Worm (Caenorhabditis elegans) whole organism, L4/young adult: ENCODE data around the gene F19F10.3.

Experiments used
- W03F9.2 ChIP-seq: fragments of 150-350 bp; optimal IDR thresholded peaks from 2 replicates; lab custom pipeline; 2014; ENCODE audit warnings: missing biosample characterization, missing genetic modification characterization
- dao-5 ChIP-seq: sonication (generic microtip); optimal IDR thresholded peaks from 2 replicates; lab custom pipeline; 2016; ENCODE audit warnings: missing genotype, missing genetic modification characterization, moderate library complexity, missing compliant biosample characterization
- him-1 ChIP-seq: sonication (generic microtip); optimal IDR thresholded peaks from 2 replicates; lab custom pipeline; 2016; ENCODE audit warnings: missing genotype, missing genetic modification reagents, missing genetic modification characterization, missing compliant biosample characterization

- no peak for TF ChIP-seq dao-5
- TF ChIP-seq W03F9.2, result no peak
- no peak for TF ChIP-seq him-1 (tag; lab: Kevin White, UChicago)
These were observed 24.8 kb upstream of the F19F10.3 start, which contains the start of gene C54F6.17 for ce11 chrV:7527153-7527552.
